Worm (Caenorhabditis elegans) whole organism, early embryonic: ENCODE data around the gene srv-26.

Source experiments
- B0310.2 ChIP-seq: sonication (generic microtip); optimal IDR thresholded peaks from 2 replicates; lab custom pipeline; 2016; ENCODE audit warnings: mild to moderate bottlenecking, missing genetic modification characterization, missing compliant biosample characterization
- ama-1 ChIP-seq: fragments of 150-350 bp; optimal IDR thresholded peaks from 2 replicates; lab custom pipeline; 2014
- ets-7 ChIP-seq: sonication (generic microtip); optimal IDR thresholded peaks from 2 replicates; lab custom pipeline; 2016; ENCODE audit warnings: missing genotype, missing genetic modification characterization, missing compliant biosample characterization
- flt-1 ChIP-seq: fragments of 200-800 bp; sonication (Bioruptor generic); IDR thresholded peaks from 2 replicates; pipeline ENCODE4 v1.3.6; 2022; ENCODE audit warnings: missing genetic modification characterization, missing compliant biosample characterization
- hmbx-1 ChIP-seq: sonication (generic microtip); optimal IDR thresholded peaks from 2 replicates; lab custom pipeline; 2016; ENCODE audit warnings: mild to moderate bottlenecking, missing genetic modification characterization, missing compliant biosample characterization
- pes-1 ChIP-seq: fragments of 200-800 bp; sonication (Bioruptor generic); IDR thresholded peaks from 2 replicates; pipeline ENCODE4 v1.3.6; 2022; ENCODE audit warnings: missing genetic modification reagents, missing genetic modification characterization, missing compliant biosample characterization
- scrt-1 ChIP-seq: fragments of 200-800 bp; sonication (Bioruptor generic); IDR thresholded peaks from 2 replicates; pipeline ENCODE4 v1.3.6; 2022; ENCODE audit warnings: missing genetic modification characterization, missing compliant biosample characterization
- sea-1 ChIP-seq: fragments of 200-800 bp; sonication (Bioruptor generic); conservative IDR thresholded peaks from 2 replicates; pipeline ENCODE4 v1.3.6; 2022; ENCODE audit warnings: missing genetic modification characterization, missing compliant biosample characterization
- tbx-11 ChIP-seq: fragments of 200-800 bp; sonication (Bioruptor generic); IDR thresholded peaks from 2 replicates; pipeline ENCODE4 v1.3.6; 2022; ENCODE audit warnings: missing genetic modification characterization, missing compliant biosample characterization
- tbx-37 ChIP-seq: fragments of 200-800 bp; sonication (Bioruptor generic); conservative IDR thresholded peaks from 2 replicates; pipeline ENCODE4 v1.3.6; 2022; ENCODE audit warnings: missing genetic modification reagents, missing genetic modification characterization, missing compliant biosample characterization
- tra-4 ChIP-seq: sonication (generic microtip); optimal IDR thresholded peaks from 2 replicates; lab custom pipeline; 2017; ENCODE audit warnings: missing genetic modification characterization, missing compliant biosample characterization

DNA sequence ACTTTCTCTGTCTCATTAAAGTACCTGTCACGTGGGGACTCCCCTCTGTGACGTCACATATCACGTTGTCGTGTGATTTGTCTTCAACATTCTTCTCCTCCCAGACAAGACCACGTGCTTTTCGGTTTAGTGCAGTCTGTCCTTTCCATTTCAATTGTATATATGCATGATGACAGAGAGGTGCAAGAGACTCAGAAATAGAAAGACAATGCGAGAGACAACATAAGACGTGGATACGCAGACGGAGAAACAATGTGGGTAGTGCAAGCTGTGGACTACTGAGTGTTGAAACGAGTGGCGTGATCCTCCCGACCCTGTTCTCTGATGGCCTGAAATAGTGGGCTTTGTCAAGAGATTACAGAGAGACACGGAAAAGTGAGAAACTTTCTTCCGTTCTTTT is 35.1 kb upstream of the srv-26 start:
- TF ChIP-seq pes-1 (no peak), tbx-11 (GFP tag; lab: Robert Waterston, UW) (no peak), tbx-37 (GFP tag; lab: Robert Waterston, UW) (no peak), sea-1 (no peak), hmbx-1 (tag; lab: Kevin White, UChicago) (no peak), tra-4 (tag; lab: Kevin White, UChicago) (no peak), ets-7 (tag; lab: Kevin White, UChicago) (no peak), flt-1 (no peak), ama-1 (lab: Kevin White, UChicago) (no peak), B0310.2 (tag; lab: Kevin White, UChicago) (no peak), scrt-1 (GFP tag; lab: Robert Waterston, UW) (no peak)
